Fruit fly (Drosophila melanogaster) whole organism, embryonic: ENCODE results near the gene CG14131.

Source experiments
- Blimp-1 ChIP-seq: fragments of 200-800 bp; sonication (Bioruptor generic); optimal IDR thresholded peaks from 3 replicates; lab custom pipeline; 2018; ENCODE audit warnings: missing biosample characterization, missing genetic modification characterization, mild to moderate bottlenecking, moderate library complexity, missing genetic modification reagents
- CG16813 ChIP-seq: fragments of 200-800 bp; sonication (Bioruptor generic); IDR thresholded peaks from 3 replicates; pipeline ENCODE4 v1.3.6; 2022; ENCODE audit warnings: missing biosample characterization, missing genetic modification characterization; ENCODE audit not compliant: partially characterized antibody
- Kr ChIP-seq: fragments of 200-800 bp; sonication (Bioruptor generic); optimal IDR thresholded peaks from 2 replicates; lab custom pipeline; 2017; ENCODE audit warnings: missing biosample characterization, mild to moderate bottlenecking, missing genetic modification characterization
- crol ChIP-seq: fragments of 200-800 bp; sonication (Bioruptor generic); IDR thresholded peaks from 2 replicates; pipeline ENCODE4 v1.3.6; 2022; ENCODE audit warnings: missing biosample characterization, missing genetic modification characterization
- run ChIP-seq: fragments of 200-800 bp; sonication (Bioruptor generic); optimal IDR thresholded peaks from 3 replicates; lab custom pipeline; 2018; ENCODE audit warnings: missing biosample characterization, mild to moderate bottlenecking, missing genetic modification characterization
- tio ChIP-seq: fragments of 200-800 bp; sonication (Bioruptor generic); optimal IDR thresholded peaks from 2 replicates; lab custom pipeline; 2017; ENCODE audit warnings: missing biosample characterization, missing genetic modification characterization, inconsistent platforms

- TF ChIP-seq Kr (GFP tag; lab: Kevin White, UChicago) (no peak), run (no peak), crol (no peak), tio (no peak), CG16813 (no peak), Blimp-1 (no peak)
Measured at dm6 chr3L:11728147-11728546, 48.7 kb upstream of the CG14131 start, which contains the start of gene sunn.
